Worm (Caenorhabditis elegans) whole organism, L3 larva: ENCODE measurements around the gene cutl-27.

Experiments
- ZK546.5 ChIP-seq: sonication (generic microtip); optimal IDR thresholded peaks from 2 replicates; lab custom pipeline; 2017; ENCODE audit warnings: missing biosample characterization, missing genetic modification characterization
- ama-1 ChIP-seq: fragments of 150-350 bp; optimal IDR thresholded peaks from 2 replicates; lab custom pipeline; 2018
- ceh-82 ChIP-seq: fragments of 150-350 bp; optimal IDR thresholded peaks from 2 replicates; lab custom pipeline; 2014; ENCODE audit warnings: missing biosample characterization, missing genetic modification characterization
- egl-27 ChIP-seq: sonication (generic microtip); optimal IDR thresholded peaks from 4 replicates; lab custom pipeline; 2017; ENCODE audit warnings: missing biosample characterization, missing genetic modification reagents, missing genetic modification characterization
- lin-39 ChIP-seq: fragments of 150-350 bp; optimal IDR thresholded peaks from 2 replicates; lab custom pipeline; 2018; ENCODE audit warnings: missing biosample characterization, missing genetic modification reagents, missing genetic modification characterization
- mdl-1 ChIP-seq: fragments of 150-350 bp; optimal IDR thresholded peaks from 2 replicates; lab custom pipeline; 2014; ENCODE audit warnings: missing biosample characterization, missing genetic modification characterization
- nfya-1 ChIP-seq: sonication (generic microtip); optimal IDR thresholded peaks from 2 replicates; lab custom pipeline; 2017; ENCODE audit warnings: missing genetic modification characterization, mild to moderate bottlenecking, missing compliant biosample characterization, antibody characterized with exemption, moderate library complexity; ENCODE audit not compliant: insufficient read depth
- nhr-11 ChIP-seq: fragments of 150-350 bp; optimal IDR thresholded peaks from 2 replicates; lab custom pipeline; 2014; ENCODE audit warnings: missing biosample characterization, missing genetic modification characterization
- nhr-77 ChIP-seq: fragments of 150-350 bp; optimal IDR thresholded peaks from 2 replicates; lab custom pipeline; 2014; ENCODE audit warnings: missing biosample characterization, missing genetic modification characterization
- sea-2 ChIP-seq: fragments of 150-350 bp; sonication (generic microtip); optimal IDR thresholded peaks from 4 replicates; lab custom pipeline; 2014; ENCODE audit warnings: missing biosample characterization, missing genetic modification reagents, missing genetic modification characterization
- skn-1 ChIP-seq: fragments of 150-350 bp; optimal IDR thresholded peaks from 2 replicates; lab custom pipeline; 2014; ENCODE audit warnings: missing biosample characterization, missing genetic modification characterization
- zag-1 ChIP-seq: fragments of 150-350 bp; optimal IDR thresholded peaks from 2 replicates; lab custom pipeline; 2014; ENCODE audit warnings: missing biosample characterization, missing genetic modification characterization
- ztf-11 ChIP-seq: fragments of 150-350 bp; optimal IDR thresholded peaks from 2 replicates; lab custom pipeline; 2014; ENCODE audit warnings: missing biosample characterization, missing genetic modification characterization

DNA sequence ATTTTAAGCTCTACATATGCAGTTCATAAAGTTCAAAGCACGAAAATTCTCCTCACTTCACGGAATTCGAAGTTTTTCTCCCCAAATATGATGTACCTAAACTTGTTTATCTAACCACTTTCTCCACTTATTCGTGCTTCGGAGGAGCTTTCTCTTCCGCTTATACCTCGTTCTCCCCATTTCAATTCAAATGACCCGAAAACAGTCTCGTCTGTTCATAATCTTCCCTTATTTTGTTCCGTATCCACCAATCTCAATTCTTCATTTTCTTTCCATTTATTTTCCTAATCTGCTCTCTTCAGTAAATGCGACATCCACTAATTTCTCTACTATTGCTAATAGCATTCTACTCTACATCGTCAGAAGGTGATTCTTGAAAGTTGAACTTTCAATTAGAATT lies 7.0 kb downstream of the cutl-27 start, which contains the start of gene let-653:
- TF ChIP-seq ceh-82 (tag; lab: Kevin White, UChicago), result no peak
- TF ChIP-seq mdl-1 (tag; lab: Kevin White, UChicago), result no peak
- TF ChIP-seq nhr-77 (tag; lab: Kevin White, UChicago), result no peak
- TF ChIP-seq skn-1 (tag; lab: Kevin White, UChicago), result no peak
- TF ChIP-seq zag-1, result no peak
- TF ChIP-seq sea-2 (GFP tag; lab: Kevin White, UChicago), result no peak
- TF ChIP-seq ZK546.5 (tag; lab: Kevin White, UChicago), result no peak
- TF ChIP-seq ama-1, result no peak
- no peak for TF ChIP-seq ztf-11
- TF ChIP-seq nhr-11 (tag; lab: Kevin White, UChicago), result no peak
- no peak for TF ChIP-seq nfya-1 (tag; lab: Kevin White, UChicago)
- no peak for TF ChIP-seq lin-39 (tag; lab: Kevin White, UChicago)
- no peak for TF ChIP-seq egl-27
